Worm (Caenorhabditis elegans): Measurements from ENCODE around the gene uncp-18.

DNA sequence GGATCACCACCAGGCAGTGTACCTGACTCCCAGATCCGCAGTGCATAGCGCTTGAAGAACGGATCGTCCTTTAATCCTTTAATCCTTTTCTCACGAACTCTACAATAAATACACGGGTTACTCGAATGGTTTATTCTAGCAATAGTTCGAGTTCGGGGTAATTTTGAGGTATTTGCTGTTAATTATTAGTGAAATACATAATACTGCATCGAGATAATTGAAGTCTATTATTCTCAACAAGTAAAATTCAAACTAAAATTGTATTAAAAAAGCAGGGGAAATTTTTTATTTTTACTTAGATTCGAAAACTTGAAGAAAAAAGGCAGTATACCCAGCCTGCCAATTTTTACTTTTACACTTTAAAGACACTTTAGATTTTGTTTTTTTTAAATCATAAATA is 19.6 kb downstream of the uncp-18 start, which contains the start of gene kgb-1:
- TF ChIP-seq ets-7 (tag; optimal IDR thresholded peaks at IDR 0.05), result no peak
- TF ChIP-seq flt-1 (GFP tag; IDR thresholded peaks at IDR 0.05), result no peak
- TF ChIP-seq hnd-1 (tag; optimal IDR thresholded peaks at IDR 0.05), result no peak
- no peak for TF ChIP-seq ama-1 (optimal IDR thresholded peaks at IDR 0.05)
- no peak for TF ChIP-seq sea-1 (GFP tag; conservative IDR thresholded peaks at IDR 0.05)
- TF ChIP-seq ceh-13 (GFP tag; optimal IDR thresholded peaks at IDR 0.05), result no peak
- TF ChIP-seq aly-1 (tag; optimal IDR thresholded peaks at IDR 0.05), result no peak

Data from whole organism, early embryonic.